Worm (Caenorhabditis elegans) whole organism, early embryonic: ENCODE results near the gene atx-3.
"Not testable (repeated sequence)": the region's sequence is repeated elsewhere in the genome, so short reads cannot be mapped to it uniquely, and the experiment has no call there.

Experiments
- ama-1 ChIP-seq: fragments of 150-350 bp; optimal IDR thresholded peaks from 2 replicates; lab custom pipeline; 2014
- ets-7 ChIP-seq: sonication (generic microtip); optimal IDR thresholded peaks from 2 replicates; lab custom pipeline; 2016; ENCODE audit warnings: missing genotype, missing genetic modification characterization, missing compliant biosample characterization
- pes-1 ChIP-seq: fragments of 200-800 bp; sonication (Bioruptor generic); IDR thresholded peaks from 2 replicates; pipeline ENCODE4 v1.3.6; 2022; ENCODE audit warnings: missing genetic modification reagents, missing genetic modification characterization, missing compliant biosample characterization
- scrt-1 ChIP-seq: fragments of 200-800 bp; sonication (Bioruptor generic); IDR thresholded peaks from 2 replicates; pipeline ENCODE4 v1.3.6; 2022; ENCODE audit warnings: missing genetic modification characterization, missing compliant biosample characterization
- sea-1 ChIP-seq: fragments of 200-800 bp; sonication (Bioruptor generic); conservative IDR thresholded peaks from 2 replicates; pipeline ENCODE4 v1.3.6; 2022; ENCODE audit warnings: missing genetic modification characterization, missing compliant biosample characterization
- tra-4 ChIP-seq: sonication (generic microtip); optimal IDR thresholded peaks from 2 replicates; lab custom pipeline; 2017; ENCODE audit warnings: missing genetic modification characterization, missing compliant biosample characterization

ce11 chrV:15599762-15600161 lies 22.5 kb upstream of the atx-3 start, which contains the start of gene B0391.14:
- not testable (repeated sequence) for TF ChIP-seq ama-1; tra-4 (tag; lab: Kevin White, UChicago); sea-1; pes-1 (GFP tag; lab: Robert Waterston, UW); scrt-1 (GFP tag; lab: Robert Waterston, UW); ets-7
